Fruit fly (Drosophila melanogaster) whole organism, embryonic: ENCODE measurements around the gene Tbcd.

ENCODE experiments used
- ATbp ChIP-seq: fragments of 200-800 bp; sonication (Bioruptor generic); optimal IDR thresholded peaks from 2 replicates; lab custom pipeline; 2017; ENCODE audit warnings: missing biosample characterization, mild to moderate bottlenecking, missing genetic modification characterization, missing genetic modification reagents
- Adf1 ChIP-seq: fragments of 200-800 bp; sonication (Bioruptor generic); IDR thresholded peaks from 2 replicates; pipeline ENCODE4 v1.3.6; 2022; ENCODE audit warnings: missing biosample characterization, missing genetic modification characterization
- Aef1 ChIP-seq: fragments of 200-800 bp; sonication (Bioruptor generic); IDR thresholded peaks from 3 replicates; pipeline ENCODE4 v1.3.6; 2022; ENCODE audit warnings: missing biosample characterization, missing genetic modification characterization
- Bgb ChIP-seq: fragments of 200-800 bp; sonication (Bioruptor generic); IDR thresholded peaks from 2 replicates; pipeline ENCODE4 v1.3.6; 2022; ENCODE audit warnings: missing biosample characterization, missing genetic modification characterization; ENCODE audit not compliant: partially characterized antibody
- CG10267 ChIP-seq: fragments of 200-800 bp; sonication (Bioruptor generic); optimal IDR thresholded peaks from 2 replicates; lab custom pipeline; 2018; ENCODE audit warnings: missing biosample characterization, mild to moderate bottlenecking, missing genetic modification characterization, moderate library complexity
- CG11398 ChIP-seq: fragments of 200-800 bp; sonication (Bioruptor generic); optimal IDR thresholded peaks from 2 replicates; lab custom pipeline; 2016; ENCODE audit warnings: missing biosample characterization, missing genetic modification characterization
- CG12071 ChIP-seq: fragments of 200-800 bp; sonication (Bioruptor generic); optimal IDR thresholded peaks from 3 replicates; lab custom pipeline; 2018; ENCODE audit warnings: missing biosample characterization, mild to moderate bottlenecking, missing genetic modification characterization
- CG12236 ChIP-seq: fragments of 200-800 bp; sonication (Bioruptor generic); optimal IDR thresholded peaks from 2 replicates; lab custom pipeline; 2016; ENCODE audit warnings: missing biosample characterization, missing genetic modification characterization
- CG15073 ChIP-seq: fragments of 200-800 bp; sonication (Bioruptor generic); optimal IDR thresholded peaks from 2 replicates; lab custom pipeline; 2016; ENCODE audit warnings: missing biosample characterization, missing genetic modification characterization
- CG2120 ChIP-seq: fragments of 200-800 bp; sonication (Bioruptor generic); optimal IDR thresholded peaks from 3 replicates; lab custom pipeline; 2016; ENCODE audit warnings: missing biosample characterization, missing genetic modification characterization
- CG3838 ChIP-seq: fragments of 200-800 bp; sonication (Bioruptor generic); optimal IDR thresholded peaks from 3 replicates; lab custom pipeline; 2016; ENCODE audit warnings: missing biosample characterization, missing genetic modification characterization
- CG4707 ChIP-seq: fragments of 200-800 bp; sonication (Bioruptor generic); optimal IDR thresholded peaks from 2 replicates; lab custom pipeline; 2018; ENCODE audit warnings: missing biosample characterization, mild to moderate bottlenecking, missing genetic modification characterization, moderate library complexity
- CG4854 ChIP-seq: fragments of 200-800 bp; sonication (Bioruptor generic); optimal IDR thresholded peaks from 2 replicates; lab custom pipeline; 2016; ENCODE audit warnings: missing biosample characterization, missing genetic modification characterization, inconsistent platforms
- CG5953 ChIP-seq: fragments of 200-800 bp; sonication (Bioruptor generic); IDR thresholded peaks from 2 replicates; pipeline ENCODE4 v1.3.6; 2022; ENCODE audit warnings: missing biosample characterization, missing genetic modification characterization
- CG6854 ChIP-seq: fragments of 200-800 bp; sonication (Bioruptor generic); optimal IDR thresholded peaks from 3 replicates; lab custom pipeline; 2017; ENCODE audit warnings: missing biosample characterization, mild to moderate bottlenecking, missing genetic modification characterization
- CG7357 ChIP-seq: fragments of 200-800 bp; sonication (Bioruptor generic); IDR thresholded peaks from 3 replicates; pipeline ENCODE4 v1.3.6; 2022; ENCODE audit warnings: missing biosample characterization, missing genetic modification characterization
- CG9727 ChIP-seq: fragments of 200-800 bp; sonication (Bioruptor generic); optimal IDR thresholded peaks from 3 replicates; lab custom pipeline; 2017; ENCODE audit warnings: missing biosample characterization, mild to moderate bottlenecking, missing genetic modification characterization
- Dip2 ChIP-seq: fragments of 200-800 bp; sonication (Bioruptor generic); IDR thresholded peaks from 2 replicates; pipeline ENCODE4 v1.3.6; 2022; ENCODE audit warnings: missing biosample characterization, missing genetic modification characterization
- Dp ChIP-seq: fragments of 200-800 bp; sonication (Bioruptor generic); optimal IDR thresholded peaks from 2 replicates; lab custom pipeline; 2018; ENCODE audit warnings: missing biosample characterization, mild to moderate bottlenecking, missing genetic modification characterization, moderate library complexity
- Drgx ChIP-seq: fragments of 200-800 bp; sonication (Bioruptor generic); IDR thresholded peaks from 2 replicates; pipeline ENCODE4 v1.3.6; 2022; ENCODE audit warnings: missing biosample characterization, missing genetic modification characterization
- Eip74EF ChIP-seq, 2 experiments: fragments of 200-800 bp in 1 of 2; fragments of >200 bp in 1 of 2; sonication (Bioruptor generic) in 1 of 2; optimal IDR thresholded peaks; 2 replicates each; lab custom pipeline; 2017 to 2019; ENCODE audit warnings: missing biosample characterization in 2 of 2, missing genetic modification characterization in 2 of 2, mild to moderate bottlenecking in 1 of 2, moderate library complexity in 1 of 2
- Elba2 ChIP-seq: fragments of 200-800 bp; sonication (Bioruptor generic); optimal IDR thresholded peaks from 3 replicates; lab custom pipeline; 2016; ENCODE audit warnings: missing biosample characterization, missing genetic modification characterization
- Ets65A ChIP-seq: fragments of 200-800 bp; sonication (Bioruptor generic); peaks from one replicate; lab custom pipeline; 2016; ENCODE audit warnings: missing biosample characterization, missing genetic modification characterization
- Ets97D ChIP-seq: fragments of 200-800 bp; sonication (Bioruptor generic); optimal IDR thresholded peaks from 3 replicates; lab custom pipeline; 2016; ENCODE audit warnings: missing biosample characterization, missing genetic modification characterization
- GATAe ChIP-seq: fragments of 200-800 bp; sonication (Bioruptor generic); conservative IDR thresholded peaks from 2 replicates; pipeline ENCODE4 v1.3.6; 2022; ENCODE audit warnings: missing biosample characterization, missing genetic modification characterization
- Hr51 ChIP-seq, 2 experiments: fragments of 200-800 bp; sonication (Bioruptor generic); optimal IDR thresholded peaks; 2 replicates in 1 of 2; 3 replicates in 1 of 2; lab custom pipeline; 2016 to 2018; ENCODE audit warnings: missing biosample characterization in 2 of 2, missing genetic modification characterization in 2 of 2, mild to moderate bottlenecking in 1 of 2, moderate library complexity in 1 of 2
- Hsf ChIP-seq: fragments of 200-800 bp; sonication (Bioruptor generic); optimal IDR thresholded peaks from 3 replicates; lab custom pipeline; 2016; ENCODE audit warnings: missing biosample characterization, missing genetic modification characterization
- Lim3 ChIP-seq: fragments of 200-800 bp; sonication (Bioruptor generic); IDR thresholded peaks from 2 replicates; pipeline ENCODE4 v1.3.6; 2022; ENCODE audit warnings: missing biosample characterization, missing genetic modification characterization
- Mad ChIP-seq: fragments of 200-800 bp; sonication (Bioruptor generic); optimal IDR thresholded peaks from 2 replicates; lab custom pipeline; 2016; ENCODE audit warnings: missing biosample characterization, missing genetic modification characterization
- Med ChIP-seq: fragments of 200-800 bp; sonication (Bioruptor generic); peaks from one replicate; lab custom pipeline; 2016; ENCODE audit warnings: missing biosample characterization, missing genetic modification characterization, mild to moderate bottlenecking, inconsistent platforms, moderate library complexity
- Nf-YA ChIP-seq: fragments of 200-800 bp; sonication (Bioruptor generic); IDR thresholded peaks from 2 replicates; pipeline ENCODE4 v1.3.6; 2022; ENCODE audit warnings: missing biosample characterization, missing genetic modification characterization
- Oaz ChIP-seq: fragments of 200-800 bp; sonication (Bioruptor generic); IDR thresholded peaks from 2 replicates; pipeline ENCODE4 v1.3.6; 2022; ENCODE audit warnings: missing biosample characterization, missing genetic modification characterization
- Optix ChIP-seq: fragments of 200-800 bp; sonication (Bioruptor generic); IDR thresholded peaks from 3 replicates; pipeline ENCODE4 v1.3.6; 2022; ENCODE audit warnings: missing biosample characterization, missing genetic modification characterization
- Poxn ChIP-seq: fragments of 200-800 bp; sonication (Bioruptor generic); IDR thresholded peaks from 2 replicates; pipeline ENCODE4 v1.3.6; 2022; ENCODE audit warnings: missing biosample characterization, missing genetic modification characterization
- Sin3A ChIP-seq: fragments of >200 bp; optimal IDR thresholded peaks from 2 replicates; lab custom pipeline; 2018
- Usf ChIP-seq: fragments of 200-800 bp; sonication (Bioruptor generic); optimal IDR thresholded peaks from 2 replicates; lab custom pipeline; 2017; ENCODE audit warnings: missing genotype, missing biosample characterization, missing genetic modification characterization
- ato ChIP-seq: fragments of 200-800 bp; sonication (Bioruptor generic); IDR thresholded peaks from 2 replicates; pipeline ENCODE4 v1.3.6; 2022; ENCODE audit warnings: missing biosample characterization, missing genetic modification characterization; ENCODE audit not compliant: partially characterized antibody
- bbx ChIP-seq: fragments of 200-800 bp; sonication (Bioruptor generic); IDR thresholded peaks from 2 replicates; pipeline ENCODE4 v1.3.6; 2022; ENCODE audit warnings: missing biosample characterization, missing genetic modification characterization; ENCODE audit not compliant: partially characterized antibody
- br ChIP-seq: fragments of >200 bp; optimal IDR thresholded peaks from 2 replicates; lab custom pipeline; 2017
- cg ChIP-seq: fragments of 200-800 bp; sonication (Bioruptor generic); optimal IDR thresholded peaks from 3 replicates; lab custom pipeline; 2019; ENCODE audit warnings: missing biosample characterization, mild to moderate bottlenecking, missing genetic modification characterization, moderate library complexity
- chinmo ChIP-seq: fragments of 200-800 bp; sonication (Bioruptor generic); IDR thresholded peaks from 4 replicates; pipeline ENCODE4 v1.3.6; 2022; ENCODE audit warnings: missing biosample characterization, missing genetic modification characterization; ENCODE audit not compliant: partially characterized antibody
- ewg ChIP-seq: fragments of 200-800 bp; sonication (Bioruptor generic); optimal IDR thresholded peaks from 3 replicates; lab custom pipeline; 2017; ENCODE audit warnings: mild to moderate bottlenecking, missing biosample characterization, missing genetic modification reagents, missing genetic modification characterization
- nom ChIP-seq: fragments of 200-800 bp; sonication (Bioruptor generic); optimal IDR thresholded peaks from 2 replicates; lab custom pipeline; 2017; ENCODE audit warnings: missing biosample characterization, missing genetic modification characterization, mild to moderate bottlenecking, moderate library complexity, missing genetic modification reagents
- pb ChIP-seq: fragments of 200-800 bp; sonication (Bioruptor generic); optimal IDR thresholded peaks from 3 replicates; lab custom pipeline; 2016; ENCODE audit warnings: missing biosample characterization, missing genetic modification characterization
- row ChIP-seq: fragments of 200-800 bp; sonication (Bioruptor generic); IDR thresholded peaks from 3 replicates; pipeline ENCODE4 v1.3.6; 2022; ENCODE audit warnings: missing biosample characterization, missing genetic modification characterization
- sd ChIP-seq: fragments of 200-800 bp; sonication (Bioruptor generic); optimal IDR thresholded peaks from 3 replicates; lab custom pipeline; 2018; ENCODE audit warnings: missing biosample characterization, mild to moderate bottlenecking, missing genetic modification characterization, moderate library complexity
- sqz ChIP-seq: fragments of 200-800 bp; sonication (Bioruptor generic); optimal IDR thresholded peaks from 3 replicates; lab custom pipeline; 2018; ENCODE audit warnings: missing biosample characterization, mild to moderate bottlenecking, missing genetic modification characterization
- stc ChIP-seq: fragments of 200-800 bp; sonication (Bioruptor generic); IDR thresholded peaks from 2 replicates; pipeline ENCODE4 v1.3.6; 2022; ENCODE audit warnings: missing biosample characterization, missing genetic modification characterization
- unpg ChIP-seq: fragments of 200-800 bp; sonication (Bioruptor generic); optimal IDR thresholded peaks from 3 replicates; lab custom pipeline; 2018; ENCODE audit warnings: missing biosample characterization, mild to moderate bottlenecking, missing genetic modification characterization, moderate library complexity
- wek ChIP-seq: fragments of 200-800 bp; sonication (Bioruptor generic); optimal IDR thresholded peaks from 3 replicates; lab custom pipeline; 2018; ENCODE audit warnings: missing biosample characterization, mild to moderate bottlenecking, missing genetic modification characterization, moderate library complexity

Gene Tbcd

DNA sequence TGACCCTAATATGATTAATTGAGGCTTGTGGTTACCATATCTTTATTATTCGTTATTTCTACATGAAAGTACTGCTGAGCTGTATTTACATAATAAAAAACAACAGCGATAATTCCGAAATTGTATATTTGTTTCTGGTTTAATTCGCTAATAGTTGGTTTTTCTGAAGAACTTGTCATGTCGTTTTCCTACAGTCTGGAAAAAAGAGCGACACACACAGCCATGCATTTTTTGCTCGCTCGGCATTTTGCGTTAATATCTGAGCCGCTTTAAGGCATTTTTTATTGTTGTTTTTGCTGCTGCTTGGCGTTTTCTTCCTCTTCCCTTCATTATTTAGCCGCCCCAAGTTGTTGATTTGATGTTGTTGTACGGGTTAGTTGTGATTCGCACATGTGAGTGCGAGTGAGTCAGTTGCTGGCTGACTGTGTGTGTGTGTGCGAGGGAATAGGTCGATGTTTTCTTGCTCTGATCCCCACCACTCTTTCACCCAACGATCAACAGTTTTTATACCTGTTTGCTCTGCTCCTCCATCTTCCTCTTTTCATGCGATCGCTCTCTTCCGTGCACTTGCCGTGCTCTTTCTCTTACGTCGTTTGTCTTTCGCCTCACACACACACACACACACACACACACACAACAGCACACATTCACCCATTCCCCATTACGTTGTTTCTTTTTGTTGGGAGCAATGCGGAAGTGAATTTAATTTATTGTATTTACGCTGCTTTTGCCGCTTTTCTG lies 27.9 kb downstream of the Tbcd start (continued):
- TF ChIP-seq Oaz (no peak), Adf1 (GFP tag; lab: Robert Waterston, UW) (peak; percentile 30; the same call in 1 of the 2 replicates), Aef1 (GFP tag; lab: Robert Waterston, UW) (peak; percentile 22; the same call in 1 of the 3 replicates), unpg (no peak), Med (GFP tag; lab: Kevin White, UChicago) (no peak), bbx (GFP tag; lab: Robert Waterston, UW) (0 out of 2 replicates have a peak, but pooled peaks have one; percentile 28), chinmo (GFP tag; lab: Robert Waterston, UW) (peak; percentile 80; the same call in 3 of the 4 replicates), Elba2 (GFP tag; lab: Kevin White, UChicago) (no peak), Hr51 (GFP tag; optimal IDR thresholded peaks at IDR 0.05; lab: Kevin White, UChicago) (no peak), Ets65A (GFP tag; lab: Kevin White, UChicago) (no peak), Nf-YA (GFP tag; lab: Robert Waterston, UW) (no peak), Sin3A (lab: Kevin White, UChicago) (no peak), br (lab: Kevin White, UChicago) (no peak), Dip2 (GFP tag; lab: Robert Waterston, UW) (no peak), row (0 out of 3 replicates have a peak, but pooled peaks have one; percentile 8), CG12236 (GFP tag; lab: Kevin White, UChicago) (no peak), nom (peak; percentile 49), Lim3 (no peak), CG3838 (GFP tag; lab: Kevin White, UChicago) (no peak), CG9727 (GFP tag; lab: Kevin White, UChicago) (no peak), Ets97D (no peak), CG12071 (GFP tag; lab: Kevin White, UChicago) (no peak), Eip74EF (GFP tag; optimal IDR thresholded peaks at IDR 0.05; lab: Kevin White, UChicago) (peak in 1 of 2 experiments; percentile 94), CG6854 (GFP tag; lab: Kevin White, UChicago) (no peak), CG4707 (peak; percentile 18), Hsf (GFP tag; lab: Kevin White, UChicago) (no peak), ewg (GFP tag; lab: Kevin White, UChicago) (no peak), CG15073 (GFP tag; lab: Kevin White, UChicago) (no peak), stc (GFP tag; lab: Robert Waterston, UW) (no peak), cg (GFP tag; lab: Kevin White, UChicago) (peak; percentile 91), CG2120 (GFP tag; lab: Kevin White, UChicago) (peak; percentile 29), Usf (GFP tag; lab: Kevin White, UChicago) (no peak), sd (tag; lab: Kevin White, UChicago) (peak; percentile 86), GATAe (GFP tag; lab: Robert Waterston, UW) (no peak), Drgx (GFP tag; lab: Robert Waterston, UW) (0 out of 2 replicates have a peak, but pooled peaks have one; percentile 45), CG5953 (no peak), Poxn (GFP tag; lab: Robert Waterston, UW) (no peak)

DNA sequence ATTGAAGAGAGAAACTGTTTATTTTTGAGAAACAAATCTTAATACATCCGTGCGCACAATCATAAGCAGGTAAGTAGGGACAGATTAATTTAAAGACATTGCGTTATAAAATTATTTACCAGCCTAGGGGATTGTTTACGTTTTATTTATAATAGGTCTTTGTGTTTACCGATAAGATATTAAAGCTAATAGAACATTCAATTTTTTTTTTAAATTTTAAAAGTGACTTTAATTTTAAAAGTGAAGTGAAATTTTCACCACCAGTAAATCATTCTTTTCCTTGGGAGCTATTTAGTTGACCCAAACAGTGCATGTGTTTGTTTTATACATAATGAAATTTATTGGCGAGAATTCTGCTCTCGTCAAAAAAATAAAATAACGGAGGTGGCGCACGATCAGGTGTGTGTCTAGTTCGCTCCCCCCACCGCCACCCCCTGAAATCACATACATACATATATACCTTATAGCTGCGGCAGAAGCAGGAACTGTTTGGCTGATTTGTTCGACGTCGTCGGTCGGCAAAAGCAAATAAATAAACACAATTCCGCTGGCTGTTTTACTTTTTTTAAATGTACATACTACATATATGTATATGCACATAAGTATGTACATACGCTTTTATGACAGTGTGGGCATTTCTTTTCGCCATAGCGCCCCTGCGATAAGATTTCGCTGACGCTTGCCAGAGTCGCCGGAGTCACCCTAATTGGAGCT lies 28.8 kb downstream of the Tbcd start:
- TF ChIP-seq wek (GFP tag; lab: Kevin White, UChicago) (no peak), Bgb (GFP tag; lab: Robert Waterston, UW) (no peak), sqz (peak; percentile 27), CG10267 (peak; percentile 17), ato (no peak), stc (GFP tag; lab: Robert Waterston, UW) (no peak), CG7357 (no peak), Dp (GFP tag; lab: Kevin White, UChicago) (no peak), Optix (no peak), CG4854 (GFP tag; lab: Kevin White, UChicago) (no peak), Mad (GFP tag; lab: Kevin White, UChicago) (no peak), pb (GFP tag; lab: Kevin White, UChicago) (no peak), CG11398 (GFP tag; lab: Kevin White, UChicago) (no peak), ATbp (GFP tag; lab: Kevin White, UChicago) (no peak)
